Worm (Caenorhabditis elegans) whole organism, mixed stage, embryonic: ENCODE measurements around the gene srt-17.

Source experiments
- M03D4.4 ChIP-seq: sonication (generic microtip); optimal IDR thresholded peaks from 2 replicates; lab custom pipeline; 2017; ENCODE audit warnings: mild to moderate bottlenecking, missing genetic modification characterization, missing compliant biosample characterization
- bed-3 ChIP-seq: fragments of 200-800 bp; sonication (Bioruptor generic); optimal IDR thresholded peaks from 3 replicates; lab custom pipeline; 2018; ENCODE audit warnings: mild to moderate bottlenecking, missing genetic modification characterization, moderate library complexity, missing compliant biosample characterization
- blmp-1 ChIP-seq: fragments of 150-350 bp; optimal IDR thresholded peaks from 2 replicates; lab custom pipeline; 2014; ENCODE audit warnings: missing biosample characterization, missing genetic modification characterization
- ceh-39 ChIP-seq: fragments of 150-350 bp; optimal IDR thresholded peaks from 2 replicates; lab custom pipeline; 2014; ENCODE audit warnings: missing biosample characterization, missing genetic modification characterization
- ceh-43 ChIP-seq: fragments of 200-800 bp; sonication (Bioruptor generic); optimal IDR thresholded peaks from 2 replicates; lab custom pipeline; 2018; ENCODE audit warnings: mild to moderate bottlenecking, missing genetic modification characterization, moderate library complexity, missing compliant biosample characterization
- ceh-83 ChIP-seq: fragments of 200-800 bp; sonication (Bioruptor generic); optimal IDR thresholded peaks from 2 replicates; lab custom pipeline; 2018; ENCODE audit warnings: mild to moderate bottlenecking, missing genetic modification characterization, missing compliant biosample characterization
- ces-1 ChIP-seq: fragments of 150-350 bp; optimal IDR thresholded peaks from 2 replicates; lab custom pipeline; 2014; ENCODE audit warnings: missing biosample characterization, missing genetic modification reagents, missing genetic modification characterization
- cnd-1 ChIP-seq: fragments of 200-800 bp; sonication (Bioruptor generic); optimal IDR thresholded peaks from 2 replicates; lab custom pipeline; 2018; ENCODE audit warnings: mild to moderate bottlenecking, missing genetic modification characterization, missing compliant biosample characterization
- elt-3 ChIP-seq: fragments of 150-350 bp; optimal IDR thresholded peaks from 2 replicates; lab custom pipeline; 2014; ENCODE audit warnings: missing biosample characterization, missing genetic modification characterization
- flh-1 ChIP-seq: fragments of 200-800 bp; sonication (Bioruptor generic); optimal IDR thresholded peaks from 2 replicates; lab custom pipeline; 2018; ENCODE audit warnings: mild to moderate bottlenecking, missing genetic modification characterization, moderate library complexity, missing compliant biosample characterization
- ham-2 ChIP-seq: fragments of 200-800 bp; sonication (Bioruptor generic); optimal IDR thresholded peaks from 2 replicates; lab custom pipeline; 2018; ENCODE audit warnings: mild to moderate bottlenecking, missing genetic modification characterization, missing compliant biosample characterization
- hlh-1 ChIP-seq: fragments of 150-350 bp; optimal IDR thresholded peaks from 2 replicates; lab custom pipeline; 2014; ENCODE audit warnings: missing biosample characterization, missing genetic modification reagents, missing genetic modification characterization
- lin-32 ChIP-seq: fragments of 200-800 bp; sonication (Bioruptor generic); optimal IDR thresholded peaks from 2 replicates; lab custom pipeline; 2018; ENCODE audit warnings: mild to moderate bottlenecking, missing genetic modification characterization, missing compliant biosample characterization
- mab-5 ChIP-seq: fragments of 150-350 bp; optimal IDR thresholded peaks from 2 replicates; lab custom pipeline; 2014; ENCODE audit warnings: missing biosample characterization, missing genetic modification characterization
- mep-1 ChIP-seq: fragments of 150-350 bp; optimal IDR thresholded peaks from 2 replicates; lab custom pipeline; 2017; ENCODE audit warnings: missing biosample characterization, missing genetic modification reagents, missing genetic modification characterization, inconsistent platforms
- mls-2 ChIP-seq: sonication (generic microtip); optimal IDR thresholded peaks from 2 replicates; lab custom pipeline; 2016; ENCODE audit warnings: mild to moderate bottlenecking, missing genetic modification characterization, moderate library complexity, missing compliant biosample characterization
- nhr-12 ChIP-seq: fragments of 150-350 bp; optimal IDR thresholded peaks from 2 replicates; lab custom pipeline; 2014; ENCODE audit warnings: missing biosample characterization, missing genetic modification characterization
- nhr-2 ChIP-seq: fragments of 150-350 bp; optimal IDR thresholded peaks from 2 replicates; lab custom pipeline; 2014; ENCODE audit warnings: missing biosample characterization, missing genetic modification characterization
- nhr-237 ChIP-seq: fragments of 150-350 bp; optimal IDR thresholded peaks from 2 replicates; lab custom pipeline; 2014; ENCODE audit warnings: missing biosample characterization, missing genetic modification characterization
- nhr-28 ChIP-seq: fragments of 150-350 bp; optimal IDR thresholded peaks from 2 replicates; lab custom pipeline; 2014; ENCODE audit warnings: missing biosample characterization, missing genetic modification characterization
- nhr-76 ChIP-seq: sonication (generic microtip); optimal IDR thresholded peaks from 2 replicates; lab custom pipeline; 2017; ENCODE audit warnings: missing biosample characterization, missing genetic modification characterization
- sem-2 ChIP-seq: fragments of 200-800 bp; sonication (Bioruptor generic); optimal IDR thresholded peaks from 2 replicates; lab custom pipeline; 2018; ENCODE audit warnings: mild to moderate bottlenecking, missing genetic modification characterization, missing compliant biosample characterization
- snpc-4 ChIP-seq: fragments of 150-350 bp; optimal IDR thresholded peaks from 2 replicates; lab custom pipeline; 2014; ENCODE audit warnings: missing biosample characterization, missing genetic modification characterization
- sptf-1 ChIP-seq: sonication (generic microtip); optimal IDR thresholded peaks from 2 replicates; lab custom pipeline; 2017; ENCODE audit warnings: mild to moderate bottlenecking, missing genetic modification characterization, moderate library complexity, missing compliant biosample characterization
- tbx-8 ChIP-seq: fragments of 200-800 bp; sonication (Bioruptor generic); optimal IDR thresholded peaks from 2 replicates; lab custom pipeline; 2018; ENCODE audit warnings: mild to moderate bottlenecking, missing genetic modification characterization, moderate library complexity, missing compliant biosample characterization
- unc-120 ChIP-seq: sonication (generic microtip); optimal IDR thresholded peaks from 2 replicates; lab custom pipeline; 2017; ENCODE audit warnings: missing genetic modification characterization, missing compliant biosample characterization; ENCODE audit not compliant: poor library complexity, severe bottlenecking
- unc-39 ChIP-seq: fragments of 150-350 bp; optimal IDR thresholded peaks from 2 replicates; lab custom pipeline; 2014; ENCODE audit warnings: missing biosample characterization, missing genetic modification characterization
- unc-62 ChIP-seq: fragments of 150-350 bp; optimal IDR thresholded peaks from 2 replicates; lab custom pipeline; 2014; ENCODE audit warnings: missing biosample characterization, missing genetic modification reagents, missing genetic modification characterization
- zip-8 ChIP-seq: fragments of 150-350 bp; optimal IDR thresholded peaks from 2 replicates; lab custom pipeline; 2014; ENCODE audit warnings: missing biosample characterization, missing genetic modification characterization
- ztf-11 ChIP-seq: fragments of 150-350 bp; optimal IDR thresholded peaks from 2 replicates; lab custom pipeline; 2014; ENCODE audit warnings: missing biosample characterization, missing genetic modification characterization

Gene srt-17

ce11 chrV:646129-646528 lies 21.3 kb upstream of the srt-17 start, which contains the start of gene F48G7.12:
Gene F48G7.12, minus strand, starts transcription at chrV:646229.
- TF ChIP-seq tbx-8 (GFP tag; lab: Kevin White, UChicago): no peak
- no peak for TF ChIP-seq cnd-1 (tag; lab: Kevin White, UChicago)
- TF ChIP-seq flh-1: no peak
- no peak for TF ChIP-seq mls-2 (tag; lab: Kevin White, UChicago)
- no peak for TF ChIP-seq nhr-28 (tag; lab: Kevin White, UChicago)
- TF ChIP-seq lin-32 (GFP tag; lab: Kevin White, UChicago): no peak
- no peak for TF ChIP-seq hlh-1 (tag; lab: Kevin White, UChicago)
- no peak for TF ChIP-seq ham-2 (GFP tag; lab: Kevin White, UChicago)
- TF ChIP-seq unc-120 (tag; lab: Kevin White, UChicago): no peak
- no peak for TF ChIP-seq nhr-76 (tag; lab: Kevin White, UChicago)
- TF ChIP-seq unc-39 (tag; lab: Kevin White, UChicago): no peak
- no peak for TF ChIP-seq sptf-1 (tag; lab: Kevin White, UChicago)
- TF ChIP-seq snpc-4 (tag; lab: Kevin White, UChicago): no peak
- no peak for TF ChIP-seq sem-2 (GFP tag; lab: Kevin White, UChicago)
- TF ChIP-seq zip-8 (tag; lab: Kevin White, UChicago): no peak

- TF ChIP-seq ces-1 (GFP tag; lab: Kevin White, UChicago): peak; percentile 41
- TF ChIP-seq unc-120 (tag; lab: Kevin White, UChicago): peak; percentile 22
- no peak for TF ChIP-seq sptf-1 (tag; lab: Kevin White, UChicago)
Measured at ce11 chrV:642750-643149, 17.9 kb upstream of the srt-17 start, which contains the start of gene nhr-190. Gene nhr-190, minus strand, starts transcription at chrV:642924.

ce11 chrV:638328-638727 lies 13.5 kb upstream of the srt-17 start, which contains the start of gene srj-37:
Gene srj-37, plus strand, starts transcription at chrV:638628.
- TF ChIP-seq ces-1 (GFP tag; lab: Kevin White, UChicago): no peak
- TF ChIP-seq nhr-76 (tag; lab: Kevin White, UChicago): no peak
- no peak for TF ChIP-seq nhr-237
- TF ChIP-seq ham-2 (GFP tag; lab: Kevin White, UChicago): no peak

- TF ChIP-seq mep-1: no peak
- TF ChIP-seq M03D4.4 (tag; lab: Kevin White, UChicago): no peak
- no peak for TF ChIP-seq nhr-28 (tag; lab: Kevin White, UChicago)
- TF ChIP-seq nhr-12: no peak
- TF ChIP-seq tbx-8 (GFP tag; lab: Kevin White, UChicago): no peak
- no peak for TF ChIP-seq ztf-11 (tag; lab: Kevin White, UChicago)
- no peak for TF ChIP-seq ces-1 (GFP tag; lab: Kevin White, UChicago)
- no peak for TF ChIP-seq flh-1
- no peak for TF ChIP-seq mab-5
- no peak for TF ChIP-seq ceh-39 (tag; lab: Kevin White, UChicago)
- TF ChIP-seq lin-32 (GFP tag; lab: Kevin White, UChicago): no peak
- TF ChIP-seq unc-120 (tag; lab: Kevin White, UChicago): no peak
- no peak for TF ChIP-seq elt-3 (tag; lab: Kevin White, UChicago)
- TF ChIP-seq nhr-237: no peak
- no peak for TF ChIP-seq sem-2 (GFP tag; lab: Kevin White, UChicago)
- no peak for TF ChIP-seq ceh-83 (GFP tag; lab: Kevin White, UChicago)
- no peak for TF ChIP-seq nhr-76 (tag; lab: Kevin White, UChicago)
- TF ChIP-seq ceh-43: no peak
- no peak for TF ChIP-seq mls-2 (tag; lab: Kevin White, UChicago)
- TF ChIP-seq bed-3 (GFP tag; lab: Kevin White, UChicago): no peak
- TF ChIP-seq, all 35 proteins: peak for 0
Measured at ce11 chrV:636281-636680, 11.5 kb upstream of the srt-17 start, which contains the start of gene pals-31. Gene pals-31, plus strand, starts transcription at chrV:636581.

ce11 chrV:635630-636029 lies 10.8 kb upstream of the srt-17 start:
- TF ChIP-seq unc-62 (GFP tag; lab: Kevin White, UChicago) (no peak), cnd-1 (tag; lab: Kevin White, UChicago) (no peak), ham-2 (GFP tag; lab: Kevin White, UChicago) (no peak), nhr-2 (no peak), sem-2 (GFP tag; lab: Kevin White, UChicago) (no peak), zip-8 (tag; lab: Kevin White, UChicago) (no peak), snpc-4 (tag; lab: Kevin White, UChicago) (no peak), bed-3 (GFP tag; lab: Kevin White, UChicago) (no peak), mls-2 (tag; lab: Kevin White, UChicago) (no peak), blmp-1 (tag; lab: Kevin White, UChicago) (no peak), tbx-8 (GFP tag; lab: Kevin White, UChicago) (no peak), hlh-1 (tag; lab: Kevin White, UChicago) (no peak)
